Fruit fly (Drosophila melanogaster): Measurements from ENCODE around the gene CG7271.

The CG7271 gene

dm6 chr3L:18588387-18588786, at the start of gene CG7271:
TSS of gene CG7271 (plus strand) at chr3L:18588759.
- TF ChIP-seq CG3032 (tag; optimal IDR thresholded peaks at IDR 0.05) (no peak), Blimp-1 (GFP tag; optimal IDR thresholded peaks at IDR 0.05) (no peak), esn (GFP tag; optimal IDR thresholded peaks at IDR 0.05) (no peak), Eip93F (GFP tag; optimal IDR thresholded peaks at IDR 0.05) (no peak), dac (GFP tag; optimal IDR thresholded peaks at IDR 0.05) (no peak), dsx (GFP tag; optimal IDR thresholded peaks at IDR 0.05; ENCODE audit: poor library complexity, severe bottlenecking) (no peak), Hr4 (GFP tag; optimal IDR thresholded peaks at IDR 0.05) (no peak), eg (GFP tag; IDR thresholded peaks at IDR 0.05) (no peak), Ets21C (GFP tag; optimal IDR thresholded peaks at IDR 0.05) (no peak), spab (GFP tag; optimal IDR thresholded peaks at IDR 0.05) (no peak), CG3919 (GFP tag; optimal IDR thresholded peaks at IDR 0.05) (no peak), ss (GFP tag; optimal IDR thresholded peaks at IDR 0.05) (no peak), Met (GFP tag; optimal IDR thresholded peaks at IDR 0.05) (no peak), CG16779 (tag; optimal IDR thresholded peaks at IDR 0.05) (no peak), CG11294 (GFP tag; IDR thresholded peaks at IDR 0.05) (no peak), CG6276 (GFP tag; optimal IDR thresholded peaks at IDR 0.05) (no peak), Hr39 (GFP tag; optimal IDR thresholded peaks at IDR 0.05) (no peak)

dm6 chr3L:18539832-18540231, 48.7 kb upstream of the CG7271 start:
- TF ChIP-seq CG16779 (tag; optimal IDR thresholded peaks at IDR 0.05) (no peak), CG6163 (GFP tag; IDR thresholded peaks at IDR 0.05) (no peak), Eip75B (GFP tag; optimal IDR thresholded peaks at IDR 0.05) (no peak), Smox (GFP tag; optimal IDR thresholded peaks at IDR 0.05) (no peak), Eip93F (GFP tag; optimal IDR thresholded peaks at IDR 0.05) (no peak), cyc (GFP tag; optimal IDR thresholded peaks at IDR 0.05) (no peak), CG8632 (GFP tag; optimal IDR thresholded peaks at IDR 0.05) (no peak), esn (GFP tag; optimal IDR thresholded peaks at IDR 0.05) (no peak), Hr38 (GFP tag; optimal IDR thresholded peaks at IDR 0.05) (no peak), Ets21C (GFP tag; optimal IDR thresholded peaks at IDR 0.05) (no peak), spab (GFP tag; optimal IDR thresholded peaks at IDR 0.05) (no peak), acj6 (GFP tag; optimal IDR thresholded peaks at IDR 0.05) (no peak), Lpt (GFP tag; optimal IDR thresholded peaks at IDR 0.05) (no peak), Hr39 (GFP tag; optimal IDR thresholded peaks at IDR 0.05) (no peak), Sox14 (GFP tag; optimal IDR thresholded peaks at IDR 0.05) (no peak)

- TF ChIP-seq CG8119 (GFP tag; IDR thresholded peaks at IDR 0.05) (peak; percentile 34; the same call in 1 of the 3 replicates), CG16779 (tag; optimal IDR thresholded peaks at IDR 0.05) (no peak)
These were observed 28.6 kb upstream of the CG7271 start, which contains the start of gene AstC-R1 for dm6 chr3L:18559958-18560357. TSS of gene AstC-R1 (plus strand) at chr3L:18560258.

- TF ChIP-seq CG9139 (GFP tag; optimal IDR thresholded peaks at IDR 0.05) (no peak), Met (GFP tag; optimal IDR thresholded peaks at IDR 0.05) (no peak), spab (GFP tag; optimal IDR thresholded peaks at IDR 0.05) (no peak), achi (GFP tag; optimal IDR thresholded peaks at IDR 0.05) (no peak), Eip75B (GFP tag; optimal IDR thresholded peaks at IDR 0.05) (no peak), eg (GFP tag; IDR thresholded peaks at IDR 0.05) (no peak), ss (GFP tag; optimal IDR thresholded peaks at IDR 0.05) (no peak), CG6163 (GFP tag; IDR thresholded peaks at IDR 0.05) (no peak)
These were observed 5.1 kb downstream of the CG7271 start, which contains the start of gene term for dm6 chr3L:18593671-18594070. TSS of gene term (minus strand) at chr3L:18593771.

dm6 chr3L:18603125-18603524, 14.6 kb downstream of the CG7271 start, which contains the start of gene CG18234:
TSS of gene CG18234 (plus strand) at chr3L:18603425.
- TF ChIP-seq Hr4 (GFP tag; optimal IDR thresholded peaks at IDR 0.05) = no peak
- TF ChIP-seq OdsH (GFP tag; optimal IDR thresholded peaks at IDR 0.05) = no peak
- TF ChIP-seq ss (GFP tag; optimal IDR thresholded peaks at IDR 0.05) = no peak
- no peak for TF ChIP-seq CG8319 (GFP tag; optimal IDR thresholded peaks at IDR 0.05)
- TF ChIP-seq CG4318 (GFP tag; optimal IDR thresholded peaks at IDR 0.05) = no peak
- no peak for TF ChIP-seq CG32006 (GFP tag; optimal IDR thresholded peaks at IDR 0.05)
- TF ChIP-seq topi (GFP tag; optimal IDR thresholded peaks at IDR 0.05) = no peak
- TF ChIP-seq CG11294 (GFP tag; IDR thresholded peaks at IDR 0.05) = no peak
- no peak for TF ChIP-seq CG34406 (GFP tag; optimal IDR thresholded peaks at IDR 0.05)
- TF ChIP-seq lz (GFP tag; optimal IDR thresholded peaks at IDR 0.05) = no peak
- no peak for TF ChIP-seq svp (GFP tag)
- TF ChIP-seq Blimp-1 (GFP tag; optimal IDR thresholded peaks at IDR 0.05) = no peak
- no peak for TF ChIP-seq net (GFP tag; optimal IDR thresholded peaks at IDR 0.05)
- no peak for TF ChIP-seq Ets21C (GFP tag; optimal IDR thresholded peaks at IDR 0.05)
- TF ChIP-seq esn (GFP tag; optimal IDR thresholded peaks at IDR 0.05) = no peak
- no peak for TF ChIP-seq CG8632 (GFP tag; optimal IDR thresholded peaks at IDR 0.05)
- TF ChIP-seq CG11902 (GFP tag; optimal IDR thresholded peaks at IDR 0.05) = no peak
- no peak for TF ChIP-seq CG6276 (GFP tag; optimal IDR thresholded peaks at IDR 0.05)
